Worm (Caenorhabditis elegans): Measurements from ENCODE around the gene srxa-6.
A peak's percentile ranks its signal among the peaks of the same experiment; 100 is the strongest.

The srxa-6 gene

ce11 chrV:20693968-20694367 is 40.8 kb upstream of the srxa-6 start:
- TF ChIP-seq unc-39 (tag; optimal IDR thresholded peaks at IDR 0.05), result no peak
- peak; percentile 18 for TF ChIP-seq flh-1 (GFP tag; optimal IDR thresholded peaks at IDR 0.05)
- no peak for TF ChIP-seq unc-62 (GFP tag; optimal IDR thresholded peaks at IDR 0.05)
- TF ChIP-seq sptf-1 (tag; optimal IDR thresholded peaks at IDR 0.05), result peak; percentile 87
- TF ChIP-seq ces-1 (GFP tag; optimal IDR thresholded peaks at IDR 0.05), result no peak
- peak; percentile 65 for TF ChIP-seq ham-2 (GFP tag; optimal IDR thresholded peaks at IDR 0.05)
- TF ChIP-seq drap-1 (GFP tag; optimal IDR thresholded peaks at IDR 0.05), result peak; percentile 94
- TF ChIP-seq pha-4 (tag; optimal IDR thresholded peaks at IDR 0.05), result no peak
- TF ChIP-seq mls-2 (tag; optimal IDR thresholded peaks at IDR 0.05), result peak; percentile 57
- TF ChIP-seq mep-1 (tag; optimal IDR thresholded peaks at IDR 0.05), result peak; percentile 45
- peak; percentile 47 for TF ChIP-seq unc-120 (tag; optimal IDR thresholded peaks at IDR 0.05; ENCODE audit: poor library complexity, severe bottlenecking)
- peak; percentile 79 for TF ChIP-seq ceh-83 (GFP tag; optimal IDR thresholded peaks at IDR 0.05)
- TF ChIP-seq tbx-8 (GFP tag; optimal IDR thresholded peaks at IDR 0.05), result peak; percentile 49
- TF ChIP-seq cnd-1 (tag; optimal IDR thresholded peaks at IDR 0.05), result peak; percentile 79
- TF ChIP-seq lsy-2 (tag; optimal IDR thresholded peaks at IDR 0.05), result no peak
- no peak for TF ChIP-seq ceh-39 (tag; optimal IDR thresholded peaks at IDR 0.05)
- peak; percentile 53 for TF ChIP-seq bed-3 (GFP tag; optimal IDR thresholded peaks at IDR 0.05)
- no peak for TF ChIP-seq blmp-1 (tag; optimal IDR thresholded peaks at IDR 0.05)
- no peak for TF ChIP-seq nhr-76 (tag; optimal IDR thresholded peaks at IDR 0.05)
- peak; percentile 48 for TF ChIP-seq lin-32 (GFP tag; optimal IDR thresholded peaks at IDR 0.05)
- no peak for TF ChIP-seq zip-8 (tag; optimal IDR thresholded peaks at IDR 0.05)
- peak; percentile 71 for TF ChIP-seq M03D4.4 (tag; optimal IDR thresholded peaks at IDR 0.05)
- TF ChIP-seq nhr-28 (tag; optimal IDR thresholded peaks at IDR 0.05), result no peak
- peak; percentile 49 for TF ChIP-seq ceh-43 (GFP tag; optimal IDR thresholded peaks at IDR 0.05)
- TF ChIP-seq sem-2 (GFP tag; optimal IDR thresholded peaks at IDR 0.05), result peak; percentile 45

ce11 chrV:20698266-20698665 is 36.5 kb upstream of the srxa-6 start, which contains the start of gene F53F8.7:
TSS of gene F53F8.7 (minus strand) at chrV:20698366.
- TF ChIP-seq elt-1 (tag; optimal IDR thresholded peaks at IDR 0.05; ENCODE audit: borderline replicate concordance, insufficient read depth) (no peak), sptf-1 (tag; optimal IDR thresholded peaks at IDR 0.05) (no peak), unc-39 (tag; optimal IDR thresholded peaks at IDR 0.05) (no peak), hlh-1 (tag; optimal IDR thresholded peaks at IDR 0.05) (no peak), ceh-83 (GFP tag; optimal IDR thresholded peaks at IDR 0.05) (no peak), lin-13 (tag; optimal IDR thresholded peaks at IDR 0.05) (no peak), mab-5 (tag; optimal IDR thresholded peaks at IDR 0.05) (no peak)

- TF ChIP-seq lsy-2 (tag; optimal IDR thresholded peaks at IDR 0.05) (peak; percentile 53), M03D4.4 (tag; optimal IDR thresholded peaks at IDR 0.05) (no peak), ces-1 (GFP tag; optimal IDR thresholded peaks at IDR 0.05) (peak; percentile 94), lin-13 (tag; optimal IDR thresholded peaks at IDR 0.05) (peak; percentile 38), cnd-1 (tag; optimal IDR thresholded peaks at IDR 0.05) (no peak), ham-2 (GFP tag; optimal IDR thresholded peaks at IDR 0.05) (no peak), bed-3 (GFP tag; optimal IDR thresholded peaks at IDR 0.05) (no peak), pha-4 (tag; optimal IDR thresholded peaks at IDR 0.05) (peak; percentile 4), unc-62 (GFP tag; optimal IDR thresholded peaks at IDR 0.05) (no peak), ztf-11 (tag; optimal IDR thresholded peaks at IDR 0.05) (no peak), unc-120 (tag; optimal IDR thresholded peaks at IDR 0.05; ENCODE audit: poor library complexity, severe bottlenecking) (no peak), ceh-83 (GFP tag; optimal IDR thresholded peaks at IDR 0.05) (no peak)
These were observed 30.7 kb upstream of the srxa-6 start, which contains the start of the genes F53F8.5 and F53F8.6 for ce11 chrV:20703998-20704572. TSS of gene F53F8.5 (minus strand) at chrV:20704049. TSS of gene F53F8.6 (plus strand) at chrV:20704227.

ce11 chrV:20710156-20710555 is 24.6 kb upstream of the srxa-6 start:
- peak; percentile 8 for TF ChIP-seq ces-1 (GFP tag; optimal IDR thresholded peaks at IDR 0.05)
- TF ChIP-seq hlh-1 (tag; optimal IDR thresholded peaks at IDR 0.05), result no peak

- TF ChIP-seq lin-13 (tag; optimal IDR thresholded peaks at IDR 0.05) (no peak), nhr-28 (tag; optimal IDR thresholded peaks at IDR 0.05) (no peak), sptf-1 (tag; optimal IDR thresholded peaks at IDR 0.05) (no peak), nhr-12 (tag; optimal IDR thresholded peaks at IDR 0.05) (no peak), nhr-2 (tag; optimal IDR thresholded peaks at IDR 0.05) (no peak), mep-1 (tag; optimal IDR thresholded peaks at IDR 0.05) (no peak), nhr-76 (tag; optimal IDR thresholded peaks at IDR 0.05) (no peak), lin-32 (GFP tag; optimal IDR thresholded peaks at IDR 0.05) (no peak), tbx-8 (GFP tag; optimal IDR thresholded peaks at IDR 0.05) (no peak), ceh-39 (tag; optimal IDR thresholded peaks at IDR 0.05) (no peak), flh-1 (GFP tag; optimal IDR thresholded peaks at IDR 0.05) (no peak), zip-8 (tag; optimal IDR thresholded peaks at IDR 0.05) (no peak), M03D4.4 (tag; optimal IDR thresholded peaks at IDR 0.05) (no peak), elt-1 (tag; optimal IDR thresholded peaks at IDR 0.05; ENCODE audit: borderline replicate concordance, insufficient read depth) (no peak), elt-3 (tag; optimal IDR thresholded peaks at IDR 0.05) (no peak), ceh-43 (GFP tag; optimal IDR thresholded peaks at IDR 0.05) (no peak), ham-2 (GFP tag; optimal IDR thresholded peaks at IDR 0.05) (no peak), snpc-4 (tag; optimal IDR thresholded peaks at IDR 0.05) (no peak), bed-3 (GFP tag; optimal IDR thresholded peaks at IDR 0.05) (no peak), pha-4 (tag; optimal IDR thresholded peaks at IDR 0.05) (no peak)
These were observed 24.1 kb upstream of the srxa-6 start for ce11 chrV:20710642-20711041.
